Worm (Caenorhabditis elegans): ENCODE results near the gene K11H12.1.

DNA sequence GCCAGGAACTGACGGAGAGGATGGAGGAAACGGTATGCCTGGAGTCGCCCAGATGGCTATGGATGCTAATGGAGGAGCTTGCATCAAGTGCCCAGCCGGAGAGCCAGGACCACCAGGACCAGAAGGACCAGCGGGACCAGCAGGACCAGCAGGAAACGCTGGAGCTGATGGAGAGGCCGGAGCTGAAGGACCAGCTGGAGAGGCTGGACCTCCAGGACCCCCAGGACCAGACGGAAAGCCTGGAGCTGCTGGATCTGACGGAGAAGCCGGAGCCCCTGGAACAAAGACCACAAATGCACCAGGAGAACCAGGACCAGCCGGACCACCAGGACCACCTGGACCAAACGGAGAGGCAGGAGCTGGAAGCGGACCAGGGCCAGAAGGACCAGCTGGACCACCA is 48.4 kb downstream of the K11H12.1 start:
- no peak for TF ChIP-seq pag-3 (tag; optimal IDR thresholded peaks at IDR 0.05; ENCODE audit: borderline replicate concordance)
- no peak for TF ChIP-seq dmd-4 (tag; optimal IDR thresholded peaks at IDR 0.05; ENCODE audit: borderline replicate concordance)
- no peak for TF ChIP-seq nfya-1 (tag; optimal IDR thresholded peaks at IDR 0.05)
- TF ChIP-seq unc-42 (tag; optimal IDR thresholded peaks at IDR 0.05): no peak
- TF ChIP-seq nhr-232 (tag; optimal IDR thresholded peaks at IDR 0.05): no peak
- TF ChIP-seq sox-4 (tag; optimal IDR thresholded peaks at IDR 0.05): no peak
- TF ChIP-seq tbx-2 (tag; optimal IDR thresholded peaks at IDR 0.05): no peak
- no peak for TF ChIP-seq ref-2 (tag; optimal IDR thresholded peaks at IDR 0.05)
- no peak for TF ChIP-seq che-1 (tag; optimal IDR thresholded peaks at IDR 0.05)
- TF ChIP-seq nhr-11 (tag; optimal IDR thresholded peaks at IDR 0.05): no peak
- TF ChIP-seq elt-2 (tag; optimal IDR thresholded peaks at IDR 0.05): no peak
- no peak for TF ChIP-seq ceh-18 (tag; optimal IDR thresholded peaks at IDR 0.05)
